Worm (Caenorhabditis elegans): Measurements from ENCODE around the gene rad-23.

rad-23 gene

ce11 chrII:11652679-11653174 is at the start of gene rad-23, which contains the start of gene rpn-12:
Gene rad-23, minus strand, starts transcription at chrII:11652729.
Gene rpn-12, plus strand, starts transcription at chrII:11653124.
- TF ChIP-seq ceh-31 (tag; optimal IDR thresholded peaks at IDR 0.05) (peak; percentile 29), ceh-34 (tag; optimal IDR thresholded peaks at IDR 0.05) (no peak), unc-3 (GFP tag; conservative IDR thresholded peaks at IDR 0.05) (no peak), unc-3 (tag; optimal IDR thresholded peaks at IDR 0.05) (no peak), unc-42 (tag; optimal IDR thresholded peaks at IDR 0.05) (peak; percentile 47), hlh-30 (tag; optimal IDR thresholded peaks at IDR 0.05; ENCODE audit: insufficient read depth) (peak; percentile 0), nfya-1 (tag; optimal IDR thresholded peaks at IDR 0.05) (peak; percentile 29)

- TF ChIP-seq unc-42 (tag; optimal IDR thresholded peaks at IDR 0.05) = no peak
- no peak for TF ChIP-seq fkh-10 (GFP tag; optimal IDR thresholded peaks at IDR 0.05)
- no peak for TF ChIP-seq ceh-24 (tag; optimal IDR thresholded peaks at IDR 0.05)
- no peak for TF ChIP-seq unc-3 (GFP tag; conservative IDR thresholded peaks at IDR 0.05)
- TF ChIP-seq unc-3 (tag; optimal IDR thresholded peaks at IDR 0.05) = no peak
- TF ChIP-seq C38D4.7 (GFP tag; optimal IDR thresholded peaks at IDR 0.05) = no peak
- TF ChIP-seq ceh-19 (GFP tag; optimal IDR thresholded peaks at IDR 0.05) = no peak
- no peak for TF ChIP-seq eyg-1 (tag; optimal IDR thresholded peaks at IDR 0.05)
- no peak for TF ChIP-seq hlh-8 (tag; optimal IDR thresholded peaks at IDR 0.05)
- no peak for TF ChIP-seq ceh-2 (tag; optimal IDR thresholded peaks at IDR 0.05)
These were observed 48.1 kb upstream of the rad-23 start for ce11 chrII:11700635-11701034.

- TF ChIP-seq npax-4 (tag; optimal IDR thresholded peaks at IDR 0.05) (no peak), fax-1 (tag; optimal IDR thresholded peaks at IDR 0.05) (no peak), ceh-48 (tag; optimal IDR thresholded peaks at IDR 0.05) (no peak)
These were observed 47.7 kb upstream of the rad-23 start, which contains the start of gene inos-1 for ce11 chrII:11700200-11700599. Gene inos-1, minus strand, starts transcription at chrII:11700300.

ce11 chrII:11695945-11696270 is 43.4 kb upstream of the rad-23 start, which contains the start of gene xpf-1:
Gene xpf-1, plus strand, starts transcription at chrII:11696171.
- TF ChIP-seq hlh-8 (tag; optimal IDR thresholded peaks at IDR 0.05) (no peak), sdc-2 (tag; optimal IDR thresholded peaks at IDR 0.05) (no peak), ceh-22 (tag; optimal IDR thresholded peaks at IDR 0.05) (no peak), npax-4 (tag; optimal IDR thresholded peaks at IDR 0.05) (no peak), unc-55 (GFP tag; optimal IDR thresholded peaks at IDR 0.05) (no peak), nhr-232 (tag; optimal IDR thresholded peaks at IDR 0.05) (no peak), unc-3 (GFP tag; conservative IDR thresholded peaks at IDR 0.05) (no peak), unc-3 (tag; optimal IDR thresholded peaks at IDR 0.05) (no peak), Y22D7AL.16 (tag; optimal IDR thresholded peaks at IDR 0.05) (no peak), pqm-1 (tag; optimal IDR thresholded peaks at IDR 0.05) (no peak), T23F11.4 (GFP tag; optimal IDR thresholded peaks at IDR 0.05) (no peak)

ce11 chrII:11695161-11695944 is 42.8 kb upstream of the rad-23 start, which contains the start of gene tars-1:
Gene tars-1, minus strand, starts transcription at chrII:11695657.
- TF ChIP-seq unc-55 (GFP tag; optimal IDR thresholded peaks at IDR 0.05) = peak; percentile 20

ce11 chrII:11694432-11694831 is 41.9 kb upstream of the rad-23 start:
- TF ChIP-seq ceh-2 (tag; optimal IDR thresholded peaks at IDR 0.05) (no peak), nhr-232 (tag; optimal IDR thresholded peaks at IDR 0.05) (no peak), tbx-7 (tag; optimal IDR thresholded peaks at IDR 0.05) (no peak), hlh-30 (tag; optimal IDR thresholded peaks at IDR 0.05; ENCODE audit: insufficient read depth) (no peak), lin-11 (tag; optimal IDR thresholded peaks at IDR 0.05) (no peak), madf-2 (tag; optimal IDR thresholded peaks at IDR 0.05) (no peak), ahr-1 (tag; optimal IDR thresholded peaks at IDR 0.05) (no peak), fkh-10 (GFP tag; optimal IDR thresholded peaks at IDR 0.05) (no peak), fkh-6 (tag; optimal IDR thresholded peaks at IDR 0.05) (no peak), pqm-1 (tag; optimal IDR thresholded peaks at IDR 0.05) (no peak), ztf-16 (tag; optimal IDR thresholded peaks at IDR 0.05) (peak; percentile 1), K09A11.1 (tag; optimal IDR thresholded peaks at IDR 0.05; ENCODE audit: insufficient read depth) (no peak), ceh-30 (tag; optimal IDR thresholded peaks at IDR 0.05) (no peak), dve-1 (tag; optimal IDR thresholded peaks at IDR 0.05) (no peak), sox-2 (GFP tag; IDR thresholded peaks at IDR 0.05) (no peak), nhr-11 (tag; optimal IDR thresholded peaks at IDR 0.05) (no peak), ceh-22 (tag; optimal IDR thresholded peaks at IDR 0.05) (no peak), hlh-8 (tag; optimal IDR thresholded peaks at IDR 0.05) (no peak), ceh-19 (GFP tag; optimal IDR thresholded peaks at IDR 0.05) (no peak), ceh-31 (tag; optimal IDR thresholded peaks at IDR 0.05) (peak; percentile 56), ceh-24 (tag; optimal IDR thresholded peaks at IDR 0.05) (no peak), pax-1 (tag; optimal IDR thresholded peaks at IDR 0.05) (no peak), ceh-18 (tag; optimal IDR thresholded peaks at IDR 0.05) (peak; percentile 14), zip-5 (tag; optimal IDR thresholded peaks at IDR 0.05) (no peak), dmd-4 (tag; optimal IDR thresholded peaks at IDR 0.05; ENCODE audit: borderline replicate concordance) (no peak)

Data from whole organism, late embryonic.